Fruit fly (Drosophila melanogaster): ENCODE measurements around the gene tws.

dm6 chr3R:10108289-10108928 lies 31.2 kb downstream of the tws start:
- no peak for TF ChIP-seq Crg-1 (GFP tag; optimal IDR thresholded peaks at IDR 0.05)
- TF ChIP-seq ovo (GFP tag; optimal IDR thresholded peaks at IDR 0.05) = no peak
- no peak for TF ChIP-seq kay (GFP tag; ENCODE audit: borderline replicate concordance)
- no peak for TF ChIP-seq CG11617 (GFP tag; optimal IDR thresholded peaks at IDR 0.05)
- no peak for TF ChIP-seq tj (GFP tag; optimal IDR thresholded peaks at IDR 0.05)
- no peak for TF ChIP-seq CG12768 (GFP tag; optimal IDR thresholded peaks at IDR 0.05)
- TF ChIP-seq CG5204 (GFP tag; optimal IDR thresholded peaks at IDR 0.05) = no peak
- TF ChIP-seq bab1 (GFP tag; optimal IDR thresholded peaks at IDR 0.05) = no peak
- no peak for TF ChIP-seq pad (GFP tag; optimal IDR thresholded peaks at IDR 0.05)
- TF ChIP-seq cnc (optimal IDR thresholded peaks at IDR 0.05) = no peak
- no peak for TF ChIP-seq Mnt (GFP tag; optimal IDR thresholded peaks at IDR 0.05)
- no peak for TF ChIP-seq CG1620 (GFP tag; optimal IDR thresholded peaks at IDR 0.05)

Measured in whole organism, adult.